Worm (Caenorhabditis elegans): ENCODE measurements around the gene EGAP9.4.

Gene EGAP9.4

DNA sequence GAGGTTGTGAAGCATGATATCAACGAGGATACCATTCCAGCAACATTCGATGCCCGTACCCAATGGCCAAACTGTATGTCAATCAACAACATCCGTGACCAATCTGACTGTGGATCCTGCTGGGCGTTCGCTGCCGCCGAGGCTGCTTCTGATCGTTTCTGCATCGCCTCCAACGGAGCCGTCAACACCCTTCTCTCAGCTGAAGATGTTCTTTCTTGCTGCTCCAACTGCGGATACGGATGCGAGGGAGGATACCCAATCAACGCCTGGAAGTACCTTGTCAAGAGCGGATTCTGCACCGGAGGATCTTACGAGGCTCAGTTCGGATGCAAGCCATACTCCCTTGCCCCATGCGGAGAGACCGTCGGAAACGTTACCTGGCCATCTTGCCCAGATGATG lies 38.3 kb downstream of the EGAP9.4 start:
- TF ChIP-seq C04F5.9 (tag; optimal IDR thresholded peaks at IDR 0.05) (no peak), efl-1 (optimal IDR thresholded peaks at IDR 0.05) (no peak), efl-1 (GFP tag; optimal IDR thresholded peaks at IDR 0.05 in 1 of 2) (peak in 1 of 2 experiments; percentile 76)

DNA sequence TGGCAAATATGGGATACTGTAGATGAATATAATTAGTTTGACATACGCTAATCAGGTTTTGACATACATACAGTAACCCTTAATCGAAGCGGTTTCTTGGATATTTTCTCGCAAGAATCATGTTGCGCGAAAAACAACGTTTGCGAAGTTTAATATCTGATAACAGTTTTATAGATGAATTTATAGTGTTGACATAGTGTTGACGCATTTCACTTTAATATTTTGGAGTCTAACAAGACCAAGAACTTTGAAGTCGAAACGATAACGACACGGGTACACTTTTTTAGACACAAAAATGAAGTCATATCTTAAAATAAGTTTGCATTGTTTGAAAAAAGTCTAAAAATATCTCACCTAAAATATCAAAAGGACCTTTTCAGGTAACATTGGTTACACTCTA lies 39.6 kb downstream of the EGAP9.4 start:
- TF ChIP-seq elt-2 (tag; optimal IDR thresholded peaks at IDR 0.05) (peak; percentile 16), dsc-1 (tag; optimal IDR thresholded peaks at IDR 0.05) (no peak)

DNA sequence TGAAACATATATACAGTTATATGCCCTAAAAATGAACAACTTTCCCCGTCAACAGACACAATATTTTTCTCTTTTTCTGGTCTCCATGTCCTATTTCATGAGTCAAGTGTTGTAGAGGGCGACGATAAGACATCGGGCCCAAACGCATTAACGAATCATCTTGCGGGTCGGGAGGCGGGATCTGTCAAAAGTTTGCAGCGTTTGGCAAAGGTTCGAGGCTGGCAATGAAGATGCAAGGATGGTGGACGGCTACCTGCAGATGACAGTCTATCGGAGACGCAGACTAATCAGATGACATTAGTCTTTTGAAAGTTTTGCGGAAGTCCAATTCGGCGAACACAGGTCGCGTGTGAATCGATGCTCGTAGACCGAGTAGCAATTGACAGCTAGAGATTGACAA lies 44.1 kb downstream of the EGAP9.4 start:
- TF ChIP-seq nhr-85 (tag) (peak; percentile 56), skn-1 (tag; optimal IDR thresholded peaks at IDR 0.05) (no peak), C34B4.2 (tag; optimal IDR thresholded peaks at IDR 0.05) (no peak), hpl-2 (GFP tag; optimal IDR thresholded peaks at IDR 0.05) (no peak), efl-1 (optimal IDR thresholded peaks at IDR 0.05) (no peak), efl-1 (GFP tag; optimal IDR thresholded peaks at IDR 0.05 in 1 of 2) (peak in 1 of 2 experiments; percentile 19), dsc-1 (tag; optimal IDR thresholded peaks at IDR 0.05) (no peak), lin-14 (GFP tag; optimal IDR thresholded peaks at IDR 0.05) (peak; percentile 52), nhr-20 (tag; optimal IDR thresholded peaks at IDR 0.05) (no peak), blmp-1 (tag; optimal IDR thresholded peaks at IDR 0.05) (peak; percentile 7)

DNA sequence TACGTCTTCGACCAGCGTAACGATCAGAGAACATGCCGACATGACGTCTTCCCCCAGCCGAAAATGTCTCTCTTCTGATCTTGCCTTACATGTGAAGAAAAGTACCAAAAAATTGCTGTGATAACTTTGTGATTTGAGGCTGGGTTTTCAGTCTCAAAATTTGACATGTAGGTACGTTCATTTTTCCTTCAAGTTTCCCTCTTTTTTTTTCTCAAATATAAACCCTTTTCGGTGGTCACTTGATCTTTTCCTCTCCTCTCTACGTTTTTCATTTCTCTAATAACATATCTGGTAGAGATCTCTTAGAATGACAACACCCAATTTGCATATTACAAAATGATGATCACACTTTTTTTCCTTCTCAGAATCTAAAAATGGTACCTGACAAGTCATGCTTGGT lies 45.2 kb downstream of the EGAP9.4 start, which contains the start of gene nhr-37:
Gene nhr-37, plus strand, starts transcription at position 301 of the 400 bp plus-strand sequence.
- TF ChIP-seq fkh-8 (tag; optimal IDR thresholded peaks at IDR 0.05), result peak; percentile 14
- no peak for TF ChIP-seq zag-1 (tag; optimal IDR thresholded peaks at IDR 0.05)

DNA sequence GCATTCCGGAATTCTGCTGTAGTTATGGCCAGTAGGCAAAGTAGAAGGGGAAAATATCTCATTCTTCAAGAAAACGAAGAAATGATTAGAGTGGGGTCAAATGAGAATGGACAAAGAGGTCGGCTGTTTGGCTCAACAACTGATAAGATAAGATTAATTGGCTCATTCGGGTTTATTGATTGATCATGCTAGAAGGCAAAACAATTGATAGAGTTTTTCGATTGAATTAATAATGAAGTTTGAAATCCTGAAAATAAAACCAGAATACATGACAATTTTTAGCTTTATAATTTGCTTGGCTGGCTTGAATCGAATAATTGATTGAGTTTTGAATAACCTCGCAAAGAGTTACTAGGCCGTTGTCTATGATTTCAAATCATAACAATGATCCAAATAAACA lies 49.6 kb downstream of the EGAP9.4 start, which contains the start of gene ppt-1:
Gene ppt-1, minus strand, starts transcription at position 101 of the 400 bp plus-strand sequence.
- no peak for TF ChIP-seq unc-130 (tag; optimal IDR thresholded peaks at IDR 0.05)

Measured in whole organism, L1 larva.